Fruit fly (Drosophila melanogaster) whole organism, adult: ENCODE measurements around the gene Ttc30.

Experiments used
- CG11617 ChIP-seq: fragments of 200-800 bp; sonication (Bioruptor generic); optimal IDR thresholded peaks from 2 replicates; lab custom pipeline; 2017; ENCODE audit warnings: mild to moderate bottlenecking, missing biosample characterization, missing genetic modification reagents, missing genetic modification characterization
- CG12768 ChIP-seq: fragments of 200-800 bp; sonication (Bioruptor generic); optimal IDR thresholded peaks from 2 replicates; lab custom pipeline; 2017; ENCODE audit warnings: missing biosample characterization, missing genetic modification characterization, mild to moderate bottlenecking, moderate library complexity, missing genetic modification reagents
- CG14711 ChIP-seq: fragments of 200-800 bp; sonication (Bioruptor generic); optimal IDR thresholded peaks from 2 replicates; lab custom pipeline; 2018; ENCODE audit warnings: missing biosample characterization, mild to moderate bottlenecking, missing genetic modification characterization, moderate library complexity
- CG1620 ChIP-seq: fragments of 200-800 bp; sonication (Bioruptor generic); optimal IDR thresholded peaks from 2 replicates; lab custom pipeline; 2016; ENCODE audit warnings: missing biosample characterization, missing genetic modification characterization
- CG33017 ChIP-seq: fragments of 200-800 bp; sonication (Bioruptor generic); optimal IDR thresholded peaks from 2 replicates; lab custom pipeline; 2018; ENCODE audit warnings: missing biosample characterization, mild to moderate bottlenecking, missing genetic modification characterization, moderate library complexity
- CG5204 ChIP-seq: fragments of 200-800 bp; sonication (Bioruptor generic); optimal IDR thresholded peaks from 2 replicates; lab custom pipeline; 2016; ENCODE audit warnings: missing biosample characterization, missing genetic modification characterization
- CG7045 ChIP-seq: fragments of 200-800 bp; sonication (Bioruptor generic); optimal IDR thresholded peaks from 2 replicates; lab custom pipeline; 2017; ENCODE audit warnings: missing biosample characterization, mild to moderate bottlenecking, missing genetic modification characterization
- CG7101 ChIP-seq: fragments of 200-800 bp; sonication (Bioruptor generic); optimal IDR thresholded peaks from 2 replicates; lab custom pipeline; 2018; ENCODE audit warnings: missing biosample characterization, mild to moderate bottlenecking, missing genetic modification characterization, moderate library complexity
- Clk ChIP-seq: fragments of 200-800 bp; sonication (Bioruptor generic); optimal IDR thresholded peaks from 2 replicates; lab custom pipeline; 2017; ENCODE audit warnings: missing biosample characterization, missing genetic modification characterization
- Crg-1 ChIP-seq: fragments of 200-800 bp; sonication (Bioruptor generic); optimal IDR thresholded peaks from 2 replicates; lab custom pipeline; 2016; ENCODE audit warnings: missing biosample characterization, missing genetic modification characterization
- Hr96 ChIP-seq: fragments of 200-800 bp; sonication (Bioruptor generic); optimal IDR thresholded peaks from 2 replicates; lab custom pipeline; 2016; ENCODE audit warnings: missing biosample characterization, missing genetic modification characterization
- Mnt ChIP-seq: fragments of 200-800 bp; sonication (Bioruptor generic); optimal IDR thresholded peaks from 2 replicates; lab custom pipeline; 2016; ENCODE audit warnings: missing biosample characterization, mild to moderate bottlenecking, missing genetic modification characterization
- bab1 ChIP-seq: fragments of 200-800 bp; sonication (Bioruptor generic); optimal IDR thresholded peaks from 3 replicates; lab custom pipeline; 2019; ENCODE audit warnings: missing biosample characterization, mild to moderate bottlenecking, missing genetic modification characterization, moderate library complexity
- cic ChIP-seq: fragments of 200-800 bp; sonication (Bioruptor generic); optimal IDR thresholded peaks from 2 replicates; lab custom pipeline; 2017; ENCODE audit warnings: missing biosample characterization, mild to moderate bottlenecking, missing genetic modification characterization, moderate library complexity
- cnc ChIP-seq, 2 experiments: fragments of >200 bp; optimal IDR thresholded peaks; 2 replicates each; lab custom pipeline; 2017
- kay ChIP-seq: fragments of 200-800 bp; sonication (Bioruptor generic); peaks from one replicate; lab custom pipeline; 2016; ENCODE audit warnings: missing biosample characterization, missing genetic modification characterization, borderline replicate concordance
- ovo ChIP-seq: fragments of 200-800 bp; sonication (Bioruptor generic); optimal IDR thresholded peaks from 2 replicates; lab custom pipeline; 2016; ENCODE audit warnings: missing biosample characterization, missing genetic modification characterization
- pad ChIP-seq: fragments of 200-800 bp; sonication (Bioruptor generic); optimal IDR thresholded peaks from 3 replicates; lab custom pipeline; 2017; ENCODE audit warnings: missing biosample characterization, missing genetic modification characterization, mild to moderate bottlenecking, moderate library complexity, missing genetic modification reagents
- tj ChIP-seq: fragments of 200-800 bp; sonication (Bioruptor generic); optimal IDR thresholded peaks from 3 replicates; lab custom pipeline; 2017; ENCODE audit warnings: missing biosample characterization, mild to moderate bottlenecking, missing genetic modification characterization, moderate library complexity
- toe ChIP-seq: fragments of 200-800 bp; sonication (Bioruptor generic); optimal IDR thresholded peaks from 2 replicates; lab custom pipeline; 2016; ENCODE audit warnings: missing biosample characterization, missing genetic modification characterization

Gene Ttc30

dm6 chr2L:13119034-13119433, 12.4 kb downstream of the Ttc30 start, which contains the start of the genes CG44198 and CG43050:
CG44198 (minus strand) TSS chr2L:13119134.
CG43050 (plus strand) TSS chr2L:13119294.
- TF ChIP-seq CG12768 (GFP tag; lab: Kevin White, UChicago) (no peak), Crg-1 (no peak), cic (GFP tag; lab: Kevin White, UChicago) (no peak), CG11617 (no peak), CG14711 (tag; lab: Kevin White, UChicago) (no peak), bab1 (no peak), CG1620 (GFP tag; lab: Kevin White, UChicago) (no peak), pad (GFP tag; lab: Kevin White, UChicago) (no peak)

- no peak for TF ChIP-seq CG14711 (tag; lab: Kevin White, UChicago)
Observed at dm6 chr2L:13122526-13122925, 15.9 kb downstream of the Ttc30 start.

- TF ChIP-seq toe (GFP tag; lab: Kevin White, UChicago) (no peak), Crg-1 (no peak), Clk (GFP tag; lab: Kevin White, UChicago) (no peak)
Observed at dm6 chr2L:13130291-13130690, 23.7 kb downstream of the Ttc30 start, which contains the start of gene CG5122. CG5122 (plus strand) TSS chr2L:13130591.

dm6 chr2L:13135929-13136328, 29.3 kb downstream of the Ttc30 start:
- no peak for TF ChIP-seq CG12768 (GFP tag; lab: Kevin White, UChicago)
- no peak for TF ChIP-seq pad (GFP tag; lab: Kevin White, UChicago)
- no peak for TF ChIP-seq cnc (optimal IDR thresholded peaks at IDR 0.05; lab: Kevin White, UChicago)
- no peak for TF ChIP-seq CG7101 (tag; lab: Kevin White, UChicago)
- no peak for TF ChIP-seq toe (GFP tag; lab: Kevin White, UChicago)
- TF ChIP-seq CG33017 (tag; lab: Kevin White, UChicago): no peak
- TF ChIP-seq bab1: no peak
- no peak for TF ChIP-seq cic (GFP tag; lab: Kevin White, UChicago)
- no peak for TF ChIP-seq CG5204 (GFP tag; lab: Kevin White, UChicago)
- TF ChIP-seq CG7045 (GFP tag; lab: Kevin White, UChicago): no peak

DNA sequence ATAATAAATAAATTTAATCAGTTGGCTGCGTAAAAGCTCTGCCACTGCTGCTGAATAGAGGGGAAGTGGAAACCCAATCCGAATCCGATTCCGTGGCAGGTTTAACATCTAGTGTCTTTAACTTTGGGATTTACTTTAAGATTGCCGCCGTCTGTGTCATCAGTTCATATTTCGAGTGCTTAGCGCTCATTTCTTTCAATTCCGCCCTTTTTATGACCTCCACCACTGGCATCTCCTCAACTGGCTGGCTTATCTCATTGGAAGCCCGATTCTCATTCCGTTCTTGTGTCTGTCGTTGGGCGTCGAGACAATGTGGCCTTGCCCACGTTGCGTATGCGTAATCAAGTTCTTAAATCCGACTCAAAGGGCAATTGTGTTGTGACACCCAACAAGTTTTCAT, 34.3 kb downstream of the Ttc30 start:
- no peak for TF ChIP-seq toe (GFP tag; lab: Kevin White, UChicago)
- TF ChIP-seq tj (GFP tag; lab: Kevin White, UChicago): no peak
- TF ChIP-seq CG1620 (GFP tag; lab: Kevin White, UChicago): no peak
- TF ChIP-seq Crg-1: no peak
- TF ChIP-seq CG7101 (tag; lab: Kevin White, UChicago): no peak
- no peak for TF ChIP-seq cnc (optimal IDR thresholded peaks at IDR 0.05; lab: Kevin White, UChicago)
- no peak for TF ChIP-seq CG5204 (GFP tag; lab: Kevin White, UChicago)
- no peak for TF ChIP-seq bab1
- TF ChIP-seq pad (GFP tag; lab: Kevin White, UChicago): no peak
- TF ChIP-seq CG14711 (tag; lab: Kevin White, UChicago): no peak
- TF ChIP-seq CG11617: no peak
- TF ChIP-seq CG12768 (GFP tag; lab: Kevin White, UChicago): no peak

- TF ChIP-seq CG7045 (GFP tag; lab: Kevin White, UChicago) (no peak), cic (GFP tag; lab: Kevin White, UChicago) (no peak), ovo (GFP tag; lab: Kevin White, UChicago) (no peak), CG14711 (tag; lab: Kevin White, UChicago) (no peak), CG12768 (GFP tag; lab: Kevin White, UChicago) (no peak), Crg-1 (no peak), cnc (optimal IDR thresholded peaks at IDR 0.05; lab: Kevin White, UChicago) (no peak), CG7101 (tag; lab: Kevin White, UChicago) (no peak), CG33017 (tag; lab: Kevin White, UChicago) (no peak), pad (GFP tag; lab: Kevin White, UChicago) (no peak), tj (GFP tag; lab: Kevin White, UChicago) (no peak), toe (GFP tag; lab: Kevin White, UChicago) (no peak), CG11617 (no peak), kay (GFP tag; lab: Kevin White, UChicago) (no peak), Hr96 (GFP tag; lab: Kevin White, UChicago) (no peak), bab1 (no peak), Mnt (GFP tag; lab: Kevin White, UChicago) (no peak), CG1620 (GFP tag; lab: Kevin White, UChicago) (no peak), CG5204 (GFP tag; lab: Kevin White, UChicago) (no peak)
Observed at dm6 chr2L:13142803-13143202, 36.2 kb downstream of the Ttc30 start, which contains the start of gene CG9928. CG9928 (minus strand) TSS chr2L:13142903.

DNA sequence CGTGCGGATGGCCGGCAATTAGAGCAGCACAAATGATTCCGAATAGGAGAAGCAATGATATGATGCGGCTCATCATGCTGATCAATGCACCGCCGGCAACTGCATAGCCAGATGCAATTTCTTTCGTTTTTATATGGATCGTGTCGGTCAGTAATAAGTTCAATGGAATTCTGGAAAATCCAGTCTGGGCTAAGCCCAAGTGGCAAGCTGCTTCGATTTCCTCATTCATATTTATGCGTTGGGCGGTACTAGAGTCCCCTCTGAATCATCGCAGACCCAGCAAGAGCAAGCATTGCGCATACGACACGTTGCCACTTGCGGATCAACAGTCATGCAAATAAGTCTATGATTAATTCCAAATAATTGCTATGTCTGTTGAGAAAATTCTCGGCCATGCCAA, 36.9 kb downstream of the Ttc30 start, which contains the start of gene CG16978:
CG16978 (minus strand) TSS at position 101 of the 400 bp plus-strand sequence.
- TF ChIP-seq CG7045 (GFP tag; lab: Kevin White, UChicago): no peak
- no peak for TF ChIP-seq Crg-1
- no peak for TF ChIP-seq CG33017 (tag; lab: Kevin White, UChicago)
- no peak for TF ChIP-seq bab1
